Fruit fly (Drosophila melanogaster): ENCODE data around the gene CG6996.

Gene CG6996

dm6 chr3L:20195875-20196274 lies 11.5 kb upstream of the CG6996 start (continued):
- TF ChIP-seq grau (tag; optimal IDR thresholded peaks at IDR 0.05) (peak; percentile 95), CG10979 (tag; optimal IDR thresholded peaks at IDR 0.05) (peak; percentile 66), dati (GFP tag; IDR thresholded peaks at IDR 0.05) (peak; percentile 57; the same call in 1 of the 2 replicates), disco-r (GFP tag; optimal IDR thresholded peaks at IDR 0.05) (no peak), ttk (GFP tag; IDR thresholded peaks at IDR 0.05) (peak; percentile 55; the same call in 1 of the 2 replicates)

- TF ChIP-seq CG11398 (GFP tag; optimal IDR thresholded peaks at IDR 0.05), result no peak
- no peak for TF ChIP-seq Dad (GFP tag; optimal IDR thresholded peaks at IDR 0.05)
- TF ChIP-seq lov (optimal IDR thresholded peaks at IDR 0.05), result no peak
- TF ChIP-seq lov (GFP tag; IDR thresholded peaks at IDR 0.05), result no peak
- no peak for TF ChIP-seq crp (GFP tag; optimal IDR thresholded peaks at IDR 0.05)
- TF ChIP-seq CG16815 (GFP tag; optimal IDR thresholded peaks at IDR 0.05), result no peak
- peak; percentile 20 for TF ChIP-seq mirr (GFP tag; optimal IDR thresholded peaks at IDR 0.05)
- peak; percentile 80 for TF ChIP-seq grn (GFP tag; optimal IDR thresholded peaks at IDR 0.05)
- TF ChIP-seq Doc2 (GFP tag; IDR thresholded peaks at IDR 0.05), result no peak
- peak; percentile 85 for TF ChIP-seq cwo (GFP tag; optimal IDR thresholded peaks at IDR 0.05)
- no peak for TF ChIP-seq CG14050 (GFP tag; IDR thresholded peaks at IDR 0.05)
- no peak for TF ChIP-seq CG11504 (tag; optimal IDR thresholded peaks at IDR 0.05)
- no peak for TF ChIP-seq CG4730 (GFP tag; IDR thresholded peaks at IDR 0.05)
- peak in 1 of 2 experiments; percentile 54 for TF ChIP-seq Pdp1 (GFP tag; optimal IDR thresholded peaks at IDR 0.05)
- TF ChIP-seq disco-r (GFP tag; optimal IDR thresholded peaks at IDR 0.05), result no peak
- TF ChIP-seq br (optimal IDR thresholded peaks at IDR 0.05), result no peak
Observed at dm6 chr3L:20196321-20196720, 11.0 kb upstream of the CG6996 start.

dm6 chr3L:20197213-20197612 lies 10.1 kb upstream of the CG6996 start:
- TF ChIP-seq Meics (GFP tag; optimal IDR thresholded peaks at IDR 0.05) (peak; percentile 92), CG17385 (GFP tag; optimal IDR thresholded peaks at IDR 0.05) (peak; percentile 38), D19B (GFP tag; optimal IDR thresholded peaks at IDR 0.05) (peak; percentile 75), CG10274 (GFP tag; optimal IDR thresholded peaks at IDR 0.05) (peak; percentile 29), CG4282 (GFP tag; optimal IDR thresholded peaks at IDR 0.05) (no peak), peb (GFP tag; IDR thresholded peaks at IDR 0.05) (no peak), ems (GFP tag; optimal IDR thresholded peaks at IDR 0.05) (no peak), luna (GFP tag; optimal IDR thresholded peaks at IDR 0.05) (no peak), CG2120 (GFP tag; optimal IDR thresholded peaks at IDR 0.05) (no peak), unc-4 (GFP tag; IDR thresholded peaks at IDR 0.05; ENCODE audit: partially characterized antibody) (no peak)

dm6 chr3L:20197698-20198097 lies 9.6 kb upstream of the CG6996 start:
- TF ChIP-seq HmgD (GFP tag; optimal IDR thresholded peaks at IDR 0.05) (no peak), CG7357 (GFP tag; IDR thresholded peaks at IDR 0.05) (no peak), Ets65A (GFP tag) (no peak), Usf (GFP tag; optimal IDR thresholded peaks at IDR 0.05) (no peak), gfzf (GFP tag; optimal IDR thresholded peaks at IDR 0.05) (no peak), CG11398 (GFP tag; optimal IDR thresholded peaks at IDR 0.05) (no peak), eve (GFP tag; optimal IDR thresholded peaks at IDR 0.05) (peak in 1 of 2 experiments; percentile 37), CG3726 (GFP tag; IDR thresholded peaks at IDR 0.05) (no peak), chinmo (GFP tag; IDR thresholded peaks at IDR 0.05; ENCODE audit: partially characterized antibody) (0 out of 4 replicates have a peak, but pooled peaks have one; percentile 13), sens (GFP tag) (peak; percentile 56), phol (tag; optimal IDR thresholded peaks at IDR 0.05) (no peak), Six4 (GFP tag; optimal IDR thresholded peaks at IDR 0.05) (no peak), BtbVII (GFP tag; optimal IDR thresholded peaks at IDR 0.05) (no peak), CG11456 (GFP tag; IDR thresholded peaks at IDR 0.05) (no peak), CG7987 (GFP tag; optimal IDR thresholded peaks at IDR 0.05) (no peak), CG16863 (GFP tag; optimal IDR thresholded peaks at IDR 0.05) (no peak), Nf-YB (GFP tag; optimal IDR thresholded peaks at IDR 0.05) (no peak), peb (GFP tag; IDR thresholded peaks at IDR 0.05) (no peak), HmgZ (tag; optimal IDR thresholded peaks at IDR 0.05) (no peak), CG15479 (GFP tag; optimal IDR thresholded peaks at IDR 0.05) (no peak), pb (GFP tag; optimal IDR thresholded peaks at IDR 0.05) (no peak)

All from whole organism, embryonic.